Fruit fly (Drosophila melanogaster): ENCODE measurements around the gene Rbbp5.

The Rbbp5 gene

DNA sequence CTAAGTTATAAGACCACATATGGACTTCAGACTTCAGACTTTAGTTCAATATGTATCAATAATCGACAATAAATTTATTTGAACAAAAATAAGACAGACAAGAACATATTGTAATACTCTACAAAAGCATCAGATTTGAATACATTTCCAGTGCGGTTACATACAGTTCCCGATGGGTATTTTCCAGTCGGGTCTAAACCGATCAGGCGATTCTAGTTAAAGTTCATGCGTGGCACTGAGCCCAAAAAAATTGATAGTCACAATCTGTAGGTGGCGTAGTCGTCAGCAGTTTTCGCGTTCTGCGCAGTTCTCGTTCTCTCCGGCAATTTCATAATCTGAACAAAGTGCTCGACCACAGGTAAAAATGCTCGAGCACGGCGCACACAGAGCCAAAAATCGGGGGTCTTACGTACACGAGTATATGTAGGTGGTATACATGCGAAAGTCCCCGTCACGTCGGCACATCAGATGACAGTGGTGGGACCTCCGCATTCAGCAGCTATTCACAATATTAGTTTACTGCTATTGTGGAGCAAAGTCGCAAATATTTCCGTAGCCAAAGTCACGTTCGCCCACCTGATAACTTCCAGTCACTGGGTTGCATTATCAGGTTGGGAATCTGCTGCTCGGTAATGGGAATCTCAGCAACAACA lies 47.6 kb upstream of the Rbbp5 start:
- no peak for TF ChIP-seq dsf (GFP tag; optimal IDR thresholded peaks at IDR 0.05; ENCODE audit: borderline replicate concordance)
- peak; percentile 68 for TF ChIP-seq fru (GFP tag; optimal IDR thresholded peaks at IDR 0.05)
- no peak for TF ChIP-seq Myc (optimal IDR thresholded peaks at IDR 0.05)
- TF ChIP-seq psq (GFP tag; optimal IDR thresholded peaks at IDR 0.05) = peak; percentile 59
- no peak for TF ChIP-seq Hr78 (GFP tag; optimal IDR thresholded peaks at IDR 0.05)
- TF ChIP-seq foxo (GFP tag; optimal IDR thresholded peaks at IDR 0.05) = peak in 1 of 2 experiments; percentile 71
- TF ChIP-seq Vsx2 (GFP tag; optimal IDR thresholded peaks at IDR 0.05; ENCODE audit: partially characterized antibody) = no peak
- no peak for TF ChIP-seq GATAd (GFP tag; optimal IDR thresholded peaks at IDR 0.05)
- TF ChIP-seq jim (GFP tag; optimal IDR thresholded peaks at IDR 0.05) = no peak
- no peak for TF ChIP-seq CrebA (GFP tag; optimal IDR thresholded peaks at IDR 0.05; ENCODE audit: borderline replicate concordance)
- peak; percentile 68 for TF ChIP-seq h (GFP tag; optimal IDR thresholded peaks at IDR 0.05)
- TF ChIP-seq sage (GFP tag; optimal IDR thresholded peaks at IDR 0.05) = no peak
- TF ChIP-seq N (GFP tag; optimal IDR thresholded peaks at IDR 0.05) = no peak
- no peak for TF ChIP-seq tai (GFP tag; optimal IDR thresholded peaks at IDR 0.05)
- peak; percentile 54 for TF ChIP-seq ey (GFP tag; optimal IDR thresholded peaks at IDR 0.05)
- TF ChIP-seq br (GFP tag; optimal IDR thresholded peaks at IDR 0.05) = peak; percentile 53
- TF ChIP-seq Mio (GFP tag; optimal IDR thresholded peaks at IDR 0.05) = no peak
- peak; percentile 25 for TF ChIP-seq HLH106 (tag; optimal IDR thresholded peaks at IDR 0.05)
- TF ChIP-seq Hr83 (GFP tag; optimal IDR thresholded peaks at IDR 0.05; ENCODE audit: poor library complexity, severe bottlenecking) = peak; percentile 3
- TF ChIP-seq Rel (GFP tag; optimal IDR thresholded peaks at IDR 0.05) = no peak
- peak; percentile 91 for TF ChIP-seq Rel (tag; optimal IDR thresholded peaks at IDR 0.05)
- TF ChIP-seq Dif (GFP tag; optimal IDR thresholded peaks at IDR 0.05; ENCODE audit: partially characterized antibody) = no peak
- peak; percentile 58 for TF ChIP-seq OdsH (GFP tag; optimal IDR thresholded peaks at IDR 0.05)
- TF ChIP-seq rgr (GFP tag; optimal IDR thresholded peaks at IDR 0.05) = peak; percentile 62
- TF ChIP-seq dmrt93B (GFP tag; optimal IDR thresholded peaks at IDR 0.05) = no peak
- no peak for TF ChIP-seq CG9705 (GFP tag; optimal IDR thresholded peaks at IDR 0.05)
- peak; percentile 30 for TF ChIP-seq Hnf4 (GFP tag; optimal IDR thresholded peaks at IDR 0.05)
- TF ChIP-seq CG32264 (GFP tag; optimal IDR thresholded peaks at IDR 0.05) = peak; percentile 33
- TF ChIP-seq woc (GFP tag; optimal IDR thresholded peaks at IDR 0.05) = peak; percentile 50
- no peak for TF ChIP-seq Abd-B (GFP tag; optimal IDR thresholded peaks at IDR 0.05)
- no peak for TF ChIP-seq usp (GFP tag; optimal IDR thresholded peaks at IDR 0.05)
- TF ChIP-seq sv (GFP tag; optimal IDR thresholded peaks at IDR 0.05) = peak; percentile 8
- no peak for TF ChIP-seq lola (GFP tag; optimal IDR thresholded peaks at IDR 0.05)
- TF ChIP-seq Sp1 (GFP tag; optimal IDR thresholded peaks at IDR 0.05) = peak; percentile 46
- TF ChIP-seq brk (GFP tag; optimal IDR thresholded peaks at IDR 0.05) = peak; percentile 29
- no peak for TF ChIP-seq pan (optimal IDR thresholded peaks at IDR 0.05)
- no peak for TF ChIP-seq Jra (GFP tag; optimal IDR thresholded peaks at IDR 0.05)
- no peak for TF ChIP-seq Dfd (GFP tag; optimal IDR thresholded peaks at IDR 0.05)
- no peak for TF ChIP-seq dl (GFP tag; optimal IDR thresholded peaks at IDR 0.05; ENCODE audit: insufficient read depth in 1 of 2, partially characterized antibody in 2 of 2)

DNA sequence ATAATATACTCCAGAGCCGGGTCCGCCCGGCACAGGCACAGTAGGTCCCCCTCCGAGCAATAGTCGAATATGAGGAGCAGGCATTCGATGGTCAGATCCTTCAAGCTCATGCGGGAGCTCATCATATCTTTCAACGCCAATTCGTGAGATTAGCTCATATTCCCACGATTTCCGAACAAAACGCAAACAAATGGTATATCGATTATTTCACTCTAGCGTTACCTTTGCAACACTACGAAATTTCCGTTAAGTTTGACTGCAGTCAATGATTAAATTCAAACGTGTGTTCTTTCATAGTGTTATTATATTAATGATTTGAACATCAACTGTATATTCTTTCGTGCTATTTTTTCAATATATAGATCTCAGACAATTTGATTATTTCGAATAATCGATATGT lies 45.6 kb upstream of the Rbbp5 start, which contains the start of gene CG33969:
Gene CG33969, minus strand, starts transcription at position 197 of the 400 bp plus-strand sequence.
- peak; percentile 11 for TF ChIP-seq Jra (GFP tag; optimal IDR thresholded peaks at IDR 0.05)
- TF ChIP-seq CG9705 (GFP tag; optimal IDR thresholded peaks at IDR 0.05) = no peak
- no peak for TF ChIP-seq Dif (GFP tag; optimal IDR thresholded peaks at IDR 0.05; ENCODE audit: partially characterized antibody)
- peak; percentile 8 for TF ChIP-seq h (GFP tag; optimal IDR thresholded peaks at IDR 0.05)
- no peak for TF ChIP-seq br (GFP tag; optimal IDR thresholded peaks at IDR 0.05)
- TF ChIP-seq Rel (GFP tag; optimal IDR thresholded peaks at IDR 0.05) = no peak
- TF ChIP-seq Rel (tag; optimal IDR thresholded peaks at IDR 0.05) = peak; percentile 49
